Worm (Caenorhabditis elegans) whole organism, late embryonic: Measurements from ENCODE around the gene ZK54.3.

Experiments used
- C08G9.2 ChIP-seq: sonication (generic microtip); optimal IDR thresholded peaks from 2 replicates; lab custom pipeline; 2016; ENCODE audit warnings: mild to moderate bottlenecking, missing genetic modification characterization, moderate library complexity, missing compliant biosample characterization
- C38D4.7 ChIP-seq: fragments of 200-800 bp; sonication (Bioruptor generic); optimal IDR thresholded peaks from 2 replicates; lab custom pipeline; 2018; ENCODE audit warnings: mild to moderate bottlenecking, missing genetic modification characterization, moderate library complexity, missing compliant biosample characterization
- F13H6.1 ChIP-seq: sonication (generic microtip); optimal IDR thresholded peaks from 2 replicates; lab custom pipeline; 2016; ENCODE audit warnings: missing genetic modification characterization, missing compliant biosample characterization
- K09A11.1 ChIP-seq: sonication (generic microtip); optimal IDR thresholded peaks from 2 replicates; lab custom pipeline; 2017; ENCODE audit warnings: antibody characterized with exemption, mild to moderate bottlenecking, missing genetic modification characterization, missing compliant biosample characterization; ENCODE audit not compliant: insufficient read depth
- T23F11.4 ChIP-seq: fragments of 200-800 bp; sonication (Bioruptor generic); optimal IDR thresholded peaks from 2 replicates; lab custom pipeline; 2018; ENCODE audit warnings: mild to moderate bottlenecking, missing genetic modification characterization, missing compliant biosample characterization
- ama-1 ChIP-seq: fragments of 150-350 bp; optimal IDR thresholded peaks from 2 replicates; lab custom pipeline; 2014
- ceh-18 ChIP-seq: sonication (generic microtip); optimal IDR thresholded peaks from 2 replicates; lab custom pipeline; 2016; ENCODE audit warnings: missing genetic modification characterization, missing compliant biosample characterization
- ceh-22 ChIP-seq: sonication (generic microtip); optimal IDR thresholded peaks from 2 replicates; lab custom pipeline; 2017; ENCODE audit warnings: missing biosample characterization, missing genetic modification characterization
- ceh-30 ChIP-seq: fragments of 150-350 bp; optimal IDR thresholded peaks from 2 replicates; lab custom pipeline; 2014; ENCODE audit warnings: missing biosample characterization, missing genetic modification characterization
- ceh-34 ChIP-seq: sonication (generic microtip); optimal IDR thresholded peaks from 2 replicates; lab custom pipeline; 2016; ENCODE audit warnings: mild to moderate bottlenecking, missing genetic modification characterization, missing compliant biosample characterization
- ceh-45 ChIP-seq: fragments of 200-800 bp; sonication (Bioruptor generic); IDR thresholded peaks from 2 replicates; pipeline ENCODE4 v1.3.6; 2022; ENCODE audit warnings: missing genetic modification reagents, missing genetic modification characterization, missing compliant biosample characterization
- ceh-48 ChIP-seq: sonication (generic microtip); optimal IDR thresholded peaks from 2 replicates; lab custom pipeline; 2016; ENCODE audit warnings: missing genetic modification characterization, inconsistent platforms, missing compliant biosample characterization
- ceh-6 ChIP-seq: fragments of 200-800 bp; sonication (Bioruptor generic); optimal IDR thresholded peaks from 2 replicates; lab custom pipeline; 2018; ENCODE audit warnings: mild to moderate bottlenecking, missing genetic modification characterization, missing compliant biosample characterization
- ceh-9 ChIP-seq: sonication (generic microtip); optimal IDR thresholded peaks from 2 replicates; lab custom pipeline; 2016; ENCODE audit warnings: mild to moderate bottlenecking, missing genetic modification characterization, inconsistent platforms, missing compliant biosample characterization
- dmd-4 ChIP-seq: sonication (generic microtip); optimal IDR thresholded peaks from 2 replicates; lab custom pipeline; 2016; ENCODE audit warnings: borderline replicate concordance, missing genetic modification characterization, missing compliant biosample characterization
- dve-1 ChIP-seq: sonication (generic microtip); optimal IDR thresholded peaks from 2 replicates; lab custom pipeline; 2017; ENCODE audit warnings: antibody characterized with exemption, mild to moderate bottlenecking, missing genetic modification characterization, missing compliant biosample characterization
- elt-2 ChIP-seq: sonication (generic microtip); optimal IDR thresholded peaks from 2 replicates; lab custom pipeline; 2016; ENCODE audit warnings: missing genetic modification reagents, missing genetic modification characterization, missing compliant biosample characterization
- elt-4 ChIP-seq: sonication (generic microtip); optimal IDR thresholded peaks from 2 replicates; lab custom pipeline; 2016; ENCODE audit warnings: missing genetic modification characterization, missing compliant biosample characterization
- ets-4 ChIP-seq: sonication (generic microtip); optimal IDR thresholded peaks from 2 replicates; lab custom pipeline; 2016; ENCODE audit warnings: missing genetic modification characterization, missing compliant biosample characterization
- fax-1 ChIP-seq: sonication (generic microtip); optimal IDR thresholded peaks from 2 replicates; lab custom pipeline; 2016; ENCODE audit warnings: missing genotype, missing genetic modification characterization, missing compliant biosample characterization
- fkh-10 ChIP-seq: fragments of 150-350 bp; optimal IDR thresholded peaks from 2 replicates; lab custom pipeline; 2014; ENCODE audit warnings: missing biosample characterization, missing genetic modification reagents, missing genetic modification characterization
- fkh-6 ChIP-seq: sonication (generic microtip); optimal IDR thresholded peaks from 2 replicates; lab custom pipeline; 2016; ENCODE audit warnings: missing genetic modification characterization, missing compliant biosample characterization
- gmeb-2 ChIP-seq: sonication (generic microtip); optimal IDR thresholded peaks from 2 replicates; lab custom pipeline; 2016; ENCODE audit warnings: missing genetic modification characterization, inconsistent platforms, missing compliant biosample characterization
- hlh-13 ChIP-seq: fragments of 200-800 bp; sonication (Bioruptor generic); optimal IDR thresholded peaks from 2 replicates; lab custom pipeline; 2018; ENCODE audit warnings: mild to moderate bottlenecking, missing genetic modification characterization, missing compliant biosample characterization
- hlh-30 ChIP-seq: sonication (generic microtip); optimal IDR thresholded peaks from 2 replicates; lab custom pipeline; 2017; ENCODE audit warnings: antibody characterized with exemption, missing genetic modification characterization, missing compliant biosample characterization; ENCODE audit not compliant: insufficient read depth
- hlh-6 ChIP-seq: sonication (generic microtip); optimal IDR thresholded peaks from 2 replicates; lab custom pipeline; 2016; ENCODE audit warnings: missing genotype, missing genetic modification characterization, missing compliant biosample characterization
- hlh-8 ChIP-seq: sonication (generic microtip); optimal IDR thresholded peaks from 2 replicates; lab custom pipeline; 2016; ENCODE audit warnings: missing genotype, missing genetic modification characterization, missing compliant biosample characterization
- lin-11 ChIP-seq: fragments of 200-800 bp; sonication (Bioruptor generic); optimal IDR thresholded peaks from 2 replicates; lab custom pipeline; 2018; ENCODE audit warnings: mild to moderate bottlenecking, missing genetic modification characterization, missing compliant biosample characterization
- madf-2 ChIP-seq: sonication (generic microtip); optimal IDR thresholded peaks from 2 replicates; lab custom pipeline; 2017; ENCODE audit warnings: missing genetic modification characterization, missing compliant biosample characterization
- mec-3 ChIP-seq: sonication (generic microtip); optimal IDR thresholded peaks from 2 replicates; lab custom pipeline; 2016; ENCODE audit warnings: borderline replicate concordance, missing genetic modification characterization, missing compliant biosample characterization
- nfya-1 ChIP-seq: sonication (generic microtip); optimal IDR thresholded peaks from 2 replicates; lab custom pipeline; 2017; ENCODE audit warnings: missing genetic modification characterization, mild to moderate bottlenecking, missing compliant biosample characterization, antibody characterized with exemption, moderate library complexity
- nhr-232 ChIP-seq: sonication (generic microtip); optimal IDR thresholded peaks from 2 replicates; lab custom pipeline; 2016; ENCODE audit warnings: missing genetic modification characterization, missing compliant biosample characterization
- npax-4 ChIP-seq: sonication (generic microtip); optimal IDR thresholded peaks from 2 replicates; lab custom pipeline; 2016; ENCODE audit warnings: missing genetic modification characterization, missing compliant biosample characterization
- pag-3 ChIP-seq: sonication (generic microtip); optimal IDR thresholded peaks from 2 replicates; lab custom pipeline; 2016; ENCODE audit warnings: missing compliant biosample characterization, missing genetic modification characterization, borderline replicate concordance
- pqm-1 ChIP-seq: sonication (generic microtip); optimal IDR thresholded peaks from 2 replicates; lab custom pipeline; 2016; ENCODE audit warnings: missing genetic modification characterization, missing compliant biosample characterization
- pros-1 ChIP-seq: fragments of 150-350 bp; optimal IDR thresholded peaks from 2 replicates; lab custom pipeline; 2014; ENCODE audit warnings: missing biosample characterization, missing genetic modification reagents, missing genetic modification characterization
- ref-2 ChIP-seq: sonication (generic microtip); optimal IDR thresholded peaks from 2 replicates; lab custom pipeline; 2016; ENCODE audit warnings: missing genetic modification characterization, missing compliant biosample characterization
- sdc-2 ChIP-seq: sonication (generic microtip); optimal IDR thresholded peaks from 2 replicates; lab custom pipeline; 2016; ENCODE audit warnings: missing genotype, missing genetic modification characterization, missing compliant biosample characterization
- sox-2 ChIP-seq: fragments of 200-800 bp; sonication (Bioruptor generic); IDR thresholded peaks from 2 replicates; pipeline ENCODE4 v1.3.6; 2022; ENCODE audit warnings: missing genetic modification reagents, missing genetic modification characterization, missing compliant biosample characterization
- sox-4 ChIP-seq: sonication (generic microtip); optimal IDR thresholded peaks from 2 replicates; lab custom pipeline; 2017; ENCODE audit warnings: mild to moderate bottlenecking, missing genetic modification characterization, inconsistent platforms, missing compliant biosample characterization
- syd-9 ChIP-seq: sonication (generic microtip); optimal IDR thresholded peaks from 2 replicates; lab custom pipeline; 2016; ENCODE audit warnings: mild to moderate bottlenecking, missing genetic modification characterization, moderate library complexity, missing compliant biosample characterization
- tbx-7 ChIP-seq: sonication (generic microtip); optimal IDR thresholded peaks from 2 replicates; lab custom pipeline; 2016; ENCODE audit warnings: missing genotype, missing genetic modification characterization, missing compliant biosample characterization
- unc-3 ChIP-seq, 2 experiments: fragments of 200-800 bp in 1 of 2; sonication (Bioruptor generic) in 1 of 2; sonication (generic microtip) in 1 of 2; conservative IDR thresholded peaks in 1 of 2; optimal IDR thresholded peaks in 1 of 2; 2 replicates each; pipeline versions ENCODE4 v1.3.6 to Lab custom; 2016 to 2022; ENCODE audit warnings: missing compliant biosample characterization in 2 of 2, missing genetic modification characterization in 2 of 2, missing genetic modification reagents in 1 of 2
- unc-42 ChIP-seq: sonication (generic microtip); optimal IDR thresholded peaks from 2 replicates; lab custom pipeline; 2016; ENCODE audit warnings: missing genotype, missing genetic modification characterization, missing compliant biosample characterization
- unc-86 ChIP-seq: sonication (generic microtip); optimal IDR thresholded peaks from 2 replicates; lab custom pipeline; 2016; ENCODE audit warnings: missing genetic modification characterization, missing compliant biosample characterization
- zip-5 ChIP-seq: sonication (generic microtip); optimal IDR thresholded peaks from 2 replicates; lab custom pipeline; 2016; ENCODE audit warnings: missing genetic modification characterization, missing compliant biosample characterization
- ztf-16 ChIP-seq: sonication (generic microtip); optimal IDR thresholded peaks from 2 replicates; lab custom pipeline; 2017; ENCODE audit warnings: missing genetic modification characterization, missing compliant biosample characterization

Gene ZK54.3

DNA sequence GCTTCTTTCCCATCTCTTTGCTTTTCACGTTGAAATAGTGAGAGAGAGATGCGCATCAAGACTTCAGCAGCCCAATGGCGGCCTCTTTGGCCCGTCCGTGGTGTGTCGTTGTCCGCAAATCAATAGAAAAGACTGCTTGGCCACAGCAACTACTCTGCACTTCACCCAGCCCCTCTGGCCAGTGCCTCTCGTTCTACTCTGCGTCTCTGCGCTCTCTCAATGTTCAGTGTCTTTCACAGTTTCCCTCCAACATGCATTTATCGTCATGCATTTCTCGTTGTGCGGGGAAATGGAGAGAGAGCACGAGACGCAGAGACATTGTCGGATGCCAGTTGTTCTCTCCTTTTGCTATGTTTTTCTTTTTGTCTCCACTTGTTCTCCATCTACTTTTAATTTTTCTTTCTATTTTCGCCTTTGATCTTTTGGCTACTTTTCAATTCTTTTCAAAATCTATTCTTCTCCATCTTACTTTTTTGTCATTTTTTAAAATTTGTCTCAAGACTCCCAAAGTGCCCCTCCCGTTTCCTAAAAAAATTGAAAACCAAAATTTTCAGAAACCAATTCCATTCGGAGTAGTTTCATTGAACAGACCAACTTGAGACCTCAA is 46.8 kb upstream of the ZK54.3 start, which contains the start of gene nhr-1 (continued):
- TF ChIP-seq elt-2 (tag; lab: Kevin White, UChicago), result peak; percentile 19
- TF ChIP-seq ceh-34, result peak; percentile 79
- peak; percentile 22 for TF ChIP-seq hlh-6 (tag; lab: Kevin White, UChicago)
- TF ChIP-seq elt-4 (tag; lab: Kevin White, UChicago), result no peak
- TF ChIP-seq fkh-10 (GFP tag; lab: Kevin White, UChicago), result no peak
- TF ChIP-seq ceh-22 (tag; lab: Kevin White, UChicago), result no peak
- TF ChIP-seq ceh-9 (tag; lab: Kevin White, UChicago), result no peak
- TF ChIP-seq ref-2 (tag; lab: Kevin White, UChicago), result peak; percentile 75
- peak; percentile 83 for TF ChIP-seq ceh-48
- peak; percentile 75 for TF ChIP-seq syd-9 (tag; lab: Kevin White, UChicago)
- no peak for TF ChIP-seq T23F11.4 (GFP tag; lab: Kevin White, UChicago)
- TF ChIP-seq ceh-6 (GFP tag; lab: Kevin White, UChicago), result no peak
- no peak for TF ChIP-seq nhr-232 (tag; lab: Kevin White, UChicago)
- peak; percentile 82 for TF ChIP-seq sdc-2 (tag; lab: Kevin White, UChicago)
- TF ChIP-seq tbx-7 (tag; lab: Kevin White, UChicago), result no peak
- no peak for TF ChIP-seq dmd-4 (tag; lab: Kevin White, UChicago)
- TF ChIP-seq sox-2 (GFP tag; lab: Robert Waterston, UW), result no peak
- TF ChIP-seq nfya-1, result peak; percentile 95
- TF ChIP-seq ets-4 (tag; lab: Kevin White, UChicago), result peak; percentile 6
- TF ChIP-seq pqm-1 (tag; lab: Kevin White, UChicago), result peak; percentile 54
- TF ChIP-seq unc-42 (tag; lab: Kevin White, UChicago), result peak; percentile 65
- no peak for TF ChIP-seq hlh-13
- TF ChIP-seq gmeb-2 (tag; lab: Kevin White, UChicago), result no peak
- peak; percentile 35 for TF ChIP-seq fkh-6 (tag; lab: Kevin White, UChicago)
- TF ChIP-seq mec-3, result no peak
- TF ChIP-seq sox-4 (tag; lab: Kevin White, UChicago), result no peak
- no peak for TF ChIP-seq unc-3 (GFP tag; conservative IDR thresholded peaks at IDR 0.05; lab: Robert Waterston, UW)
- no peak for TF ChIP-seq unc-3 (tag; optimal IDR thresholded peaks at IDR 0.05; lab: Kevin White, UChicago)
- no peak for TF ChIP-seq lin-11 (tag; lab: Kevin White, UChicago)
- TF ChIP-seq ceh-18 (tag; lab: Kevin White, UChicago), result peak; percentile 98
- peak; percentile 59 for TF ChIP-seq F13H6.1
- no peak for TF ChIP-seq ceh-30 (tag; lab: Kevin White, UChicago)
- TF ChIP-seq npax-4 (tag; lab: Kevin White, UChicago), result no peak
- TF ChIP-seq C08G9.2, result peak; percentile 42
- peak; percentile 28 for TF ChIP-seq fax-1 (tag; lab: Kevin White, UChicago)
- no peak for TF ChIP-seq ceh-45 (GFP tag; lab: Robert Waterston, UW)
- TF ChIP-seq pros-1 (tag; lab: Kevin White, UChicago), result peak; percentile 18
- peak; percentile 40 for TF ChIP-seq dve-1 (tag; lab: Kevin White, UChicago)
- TF ChIP-seq C38D4.7 (GFP tag; lab: Kevin White, UChicago), result peak; percentile 13
- no peak for TF ChIP-seq pag-3

DNA sequence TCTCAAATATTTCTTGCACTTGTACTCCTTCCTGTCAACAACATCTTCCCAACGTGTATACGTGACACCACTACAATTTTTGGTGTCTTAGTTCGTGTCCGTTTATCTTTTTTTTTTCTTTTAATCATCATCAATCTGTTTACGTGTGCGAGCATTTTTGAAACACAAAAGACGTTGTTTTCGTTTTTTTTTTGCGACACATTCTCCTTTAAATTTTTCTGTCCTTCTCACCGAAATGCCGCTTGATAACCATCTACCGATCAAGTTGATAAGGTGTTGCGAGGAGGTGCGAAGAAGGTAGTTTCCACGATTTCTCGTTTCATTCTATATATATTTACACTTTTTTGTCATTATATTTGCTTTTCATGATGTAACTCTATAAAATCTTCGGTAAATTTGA is 43.7 kb upstream of the ZK54.3 start:
- no peak for TF ChIP-seq K09A11.1 (tag; lab: Kevin White, UChicago)
- no peak for TF ChIP-seq fkh-6 (tag; lab: Kevin White, UChicago)
- TF ChIP-seq hlh-8 (tag; lab: Kevin White, UChicago), result no peak
- no peak for TF ChIP-seq unc-86 (tag; lab: Kevin White, UChicago)
- TF ChIP-seq ceh-30 (tag; lab: Kevin White, UChicago), result no peak
- TF ChIP-seq gmeb-2 (tag; lab: Kevin White, UChicago), result no peak
- no peak for TF ChIP-seq hlh-30
- no peak for TF ChIP-seq npax-4 (tag; lab: Kevin White, UChicago)
- TF ChIP-seq zip-5 (tag; lab: Kevin White, UChicago), result no peak
- TF ChIP-seq pqm-1 (tag; lab: Kevin White, UChicago), result no peak
- no peak for TF ChIP-seq fax-1 (tag; lab: Kevin White, UChicago)
- TF ChIP-seq ceh-18 (tag; lab: Kevin White, UChicago), result no peak
- no peak for TF ChIP-seq ztf-16 (tag; lab: Kevin White, UChicago)
- no peak for TF ChIP-seq C38D4.7 (GFP tag; lab: Kevin White, UChicago)
- TF ChIP-seq T23F11.4 (GFP tag; lab: Kevin White, UChicago), result no peak
- no peak for TF ChIP-seq ama-1
- TF ChIP-seq hlh-13, result no peak
- no peak for TF ChIP-seq mec-3
- no peak for TF ChIP-seq madf-2 (tag; lab: Kevin White, UChicago)
- TF ChIP-seq, all 69 proteins: peak for 0
